Fruit fly (Drosophila melanogaster): ENCODE results near the gene side-III.

dm6 chr3R:5853032-5853431 lies 106.3 kb downstream of the side-III start, which contains the start of gene CG34287:
- TF ChIP-seq CTCF (optimal IDR thresholded peaks at IDR 0.05), result no peak
- no peak for TF ChIP-seq CG8478 (optimal IDR thresholded peaks at IDR 0.05)

Data from S2 (cell line).